Fruit fly (Drosophila melanogaster) whole organism, pupa: ENCODE measurements around the gene Acam.

Experiments
- CG12605 ChIP-seq: fragments of 200-800 bp; sonication (Bioruptor generic); IDR thresholded peaks from 2 replicates; pipeline ENCODE4 v1.3.6; 2022; ENCODE audit warnings: missing biosample characterization, missing genetic modification characterization
- CG13204 ChIP-seq: fragments of 200-800 bp; sonication (Bioruptor generic); optimal IDR thresholded peaks from 2 replicates; lab custom pipeline; 2018; ENCODE audit warnings: missing biosample characterization, mild to moderate bottlenecking, missing genetic modification characterization, moderate library complexity
- CG14655 ChIP-seq: fragments of 200-800 bp; sonication (Bioruptor generic); optimal IDR thresholded peaks from 3 replicates; lab custom pipeline; 2017; ENCODE audit warnings: mild to moderate bottlenecking, missing biosample characterization, missing genetic modification reagents, missing genetic modification characterization
- CG15710 ChIP-seq: fragments of 200-800 bp; sonication (Bioruptor generic); optimal IDR thresholded peaks from 2 replicates; lab custom pipeline; 2018; ENCODE audit warnings: missing biosample characterization, mild to moderate bottlenecking, missing genetic modification characterization, moderate library complexity
- CG4496 ChIP-seq: fragments of 200-800 bp; sonication (Bioruptor generic); IDR thresholded peaks from 3 replicates; pipeline ENCODE4 v1.3.6; 2022; ENCODE audit warnings: missing biosample characterization, missing genetic modification characterization
- CG8159 ChIP-seq: fragments of 200-800 bp; sonication (Bioruptor generic); optimal IDR thresholded peaks from 3 replicates; lab custom pipeline; 2018; ENCODE audit warnings: missing biosample characterization, mild to moderate bottlenecking, missing genetic modification characterization, moderate library complexity
- CG9948 ChIP-seq: fragments of 200-800 bp; sonication (Bioruptor generic); optimal IDR thresholded peaks from 2 replicates; lab custom pipeline; 2018; ENCODE audit warnings: missing biosample characterization, mild to moderate bottlenecking, missing genetic modification characterization, moderate library complexity
- D1 ChIP-seq: fragments of 200-800 bp; sonication (Bioruptor generic); optimal IDR thresholded peaks from 2 replicates; lab custom pipeline; 2018; ENCODE audit warnings: missing biosample characterization, mild to moderate bottlenecking, missing genetic modification characterization, moderate library complexity
- Ets98B ChIP-seq: fragments of 200-800 bp; sonication (Bioruptor generic); IDR thresholded peaks from 2 replicates; pipeline ENCODE4 v1.3.6; 2022; ENCODE audit warnings: missing biosample characterization, missing genetic modification characterization
- Pif1A ChIP-seq: fragments of 200-800 bp; sonication (Bioruptor generic); optimal IDR thresholded peaks from 3 replicates; lab custom pipeline; 2016; ENCODE audit warnings: missing biosample characterization, missing genetic modification characterization
- Pif1B ChIP-seq: fragments of 200-800 bp; sonication (Bioruptor generic); optimal IDR thresholded peaks from 3 replicates; lab custom pipeline; 2016; ENCODE audit warnings: missing biosample characterization, missing genetic modification characterization
- Snoo ChIP-seq: fragments of 200-800 bp; sonication (Bioruptor generic); optimal IDR thresholded peaks from 3 replicates; lab custom pipeline; 2017; ENCODE audit warnings: missing biosample characterization, mild to moderate bottlenecking, missing genetic modification characterization, inconsistent platforms
- gl ChIP-seq: fragments of 200-800 bp; sonication (Bioruptor generic); optimal IDR thresholded peaks from 2 replicates; lab custom pipeline; 2018; ENCODE audit warnings: missing biosample characterization, mild to moderate bottlenecking, missing genetic modification characterization

- TF ChIP-seq CG12605 (GFP tag; lab: Robert Waterston, UW): no peak
- no peak for TF ChIP-seq Pif1A (GFP tag; lab: Kevin White, UChicago)
- no peak for TF ChIP-seq CG15710 (tag; lab: Kevin White, UChicago)
- TF ChIP-seq CG8159 (tag; lab: Kevin White, UChicago): no peak
- no peak for TF ChIP-seq CG9948
- TF ChIP-seq CG14655 (GFP tag; lab: Kevin White, UChicago): no peak
- TF ChIP-seq CG13204 (GFP tag; lab: Kevin White, UChicago): no peak
- no peak for TF ChIP-seq gl
- TF ChIP-seq Snoo (tag; lab: Kevin White, UChicago): no peak
- no peak for TF ChIP-seq Ets98B (GFP tag; lab: Robert Waterston, UW)
- no peak for TF ChIP-seq CG4496 (GFP tag; lab: Robert Waterston, UW)
- TF ChIP-seq Pif1B (GFP tag; lab: Kevin White, UChicago): no peak
- no peak for TF ChIP-seq D1 (tag; lab: Kevin White, UChicago)
These were observed 33.5 kb upstream of the Acam start, which contains the start of gene CG4956 for dm6 chr3R:25778205-25778604.
